Worm (Caenorhabditis elegans) whole organism, young adult: ENCODE results near the gene thoc-7.

Experiments
- B0261.1 ChIP-seq: sonication (generic microtip); optimal IDR thresholded peaks from 2 replicates; lab custom pipeline; 2016; ENCODE audit warnings: mild to moderate bottlenecking, missing genetic modification characterization, moderate library complexity, missing compliant biosample characterization
- C06A6.2 ChIP-seq: fragments of 200-800 bp; sonication (Bioruptor generic); conservative IDR thresholded peaks from 2 replicates; pipeline ENCODE4 v1.3.6; 2022; ENCODE audit warnings: missing genetic modification characterization, missing compliant biosample characterization
- F10E7.11 ChIP-seq: sonication (generic microtip); optimal IDR thresholded peaks from 2 replicates; lab custom pipeline; 2017; ENCODE audit warnings: mild to moderate bottlenecking, missing genetic modification characterization, moderate library complexity, missing compliant biosample characterization
- F22D6.2 ChIP-seq: sonication (generic microtip); optimal IDR thresholded peaks from 2 replicates; lab custom pipeline; 2016; ENCODE audit warnings: mild to moderate bottlenecking, missing genetic modification characterization, missing compliant biosample characterization
- F33H1.4 ChIP-seq: fragments of 200-800 bp; sonication (Bioruptor generic); IDR thresholded peaks from 2 replicates; pipeline ENCODE4 v1.3.6; 2022; ENCODE audit warnings: missing genetic modification reagents, missing genetic modification characterization, missing compliant biosample characterization
- F37B4.10 ChIP-seq: fragments of 200-800 bp; sonication (Bioruptor generic); IDR thresholded peaks from 2 replicates; pipeline ENCODE4 v1.3.6; 2022; ENCODE audit warnings: missing genetic modification characterization, missing compliant biosample characterization
- Y67H2A.10 ChIP-seq: fragments of 200-800 bp; sonication (Bioruptor generic); conservative IDR thresholded peaks from 2 replicates; pipeline ENCODE4 v1.3.6; 2022; ENCODE audit warnings: missing genetic modification reagents, missing genetic modification characterization, missing compliant biosample characterization
- Y79H2A.3 ChIP-seq: fragments of 200-800 bp; sonication (Bioruptor generic); conservative IDR thresholded peaks from 2 replicates; pipeline ENCODE4 v1.3.6; 2022; ENCODE audit warnings: missing genetic modification reagents, missing genetic modification characterization, missing compliant biosample characterization
- aptf-2 ChIP-seq: fragments of 200-800 bp; sonication (Bioruptor generic); conservative IDR thresholded peaks from 2 replicates; pipeline ENCODE4 v1.3.6; 2022; ENCODE audit warnings: missing genetic modification reagents, missing genetic modification characterization, missing compliant biosample characterization
- attf-6 ChIP-seq: fragments of 200-800 bp; sonication (Bioruptor generic); IDR thresholded peaks from 2 replicates; pipeline ENCODE4 v1.3.6; 2022; ENCODE audit warnings: missing genetic modification reagents, missing genetic modification characterization, missing compliant biosample characterization
- bed-1 ChIP-seq: fragments of 200-800 bp; sonication (Bioruptor generic); IDR thresholded peaks from 2 replicates; pipeline ENCODE4 v1.3.6; 2022; ENCODE audit warnings: missing genetic modification reagents, missing genetic modification characterization, missing compliant biosample characterization
- ceh-100 ChIP-seq: fragments of 200-800 bp; sonication (Bioruptor generic); IDR thresholded peaks from 2 replicates; pipeline ENCODE4 v1.3.6; 2022; ENCODE audit warnings: missing genetic modification reagents, missing genetic modification characterization, missing compliant biosample characterization
- chd-7 ChIP-seq: sonication (generic microtip); optimal IDR thresholded peaks from 2 replicates; lab custom pipeline; 2016; ENCODE audit warnings: mild to moderate bottlenecking, missing genetic modification characterization, moderate library complexity, missing compliant biosample characterization
- egl-18 ChIP-seq: fragments of 200-800 bp; sonication (Bioruptor generic); IDR thresholded peaks from 2 replicates; pipeline ENCODE4 v1.3.6; 2022; ENCODE audit warnings: missing genetic modification reagents, missing genetic modification characterization, missing compliant biosample characterization
- hmg-20 ChIP-seq: fragments of 200-800 bp; sonication (Bioruptor generic); IDR thresholded peaks from 2 replicates; pipeline ENCODE4 v1.3.6; 2022; ENCODE audit warnings: missing genetic modification reagents, missing genetic modification characterization, missing compliant biosample characterization
- hsf-1 ChIP-seq: fragments of 200-800 bp; sonication (Bioruptor generic); IDR thresholded peaks from 2 replicates; pipeline ENCODE4 v1.3.6; 2022; ENCODE audit warnings: missing genetic modification reagents, missing genetic modification characterization, missing compliant biosample characterization
- lag-1 ChIP-seq: fragments of 200-800 bp; sonication (Bioruptor generic); IDR thresholded peaks from 2 replicates; pipeline ENCODE4 v1.3.6; 2022; ENCODE audit warnings: missing genetic modification reagents, missing genetic modification characterization, missing compliant biosample characterization
- lin-54 ChIP-seq: fragments of 200-800 bp; sonication (Bioruptor generic); optimal IDR thresholded peaks from 2 replicates; lab custom pipeline; 2018; ENCODE audit warnings: mild to moderate bottlenecking, missing genetic modification characterization, missing compliant biosample characterization
- madf-6 ChIP-seq: fragments of 200-800 bp; sonication (Bioruptor generic); IDR thresholded peaks from 2 replicates; pipeline ENCODE4 v1.3.6; 2022; ENCODE audit warnings: missing genetic modification reagents, missing genetic modification characterization, missing compliant biosample characterization
- madf-8 ChIP-seq: fragments of 200-800 bp; sonication (Bioruptor generic); conservative IDR thresholded peaks from 2 replicates; pipeline ENCODE4 v1.3.6; 2022; ENCODE audit warnings: missing genetic modification reagents, missing genetic modification characterization, missing compliant biosample characterization
- nfya-2 ChIP-seq: fragments of 200-800 bp; sonication (Bioruptor generic); IDR thresholded peaks from 2 replicates; pipeline ENCODE4 v1.3.6; 2022; ENCODE audit warnings: missing genetic modification reagents, missing genetic modification characterization, missing compliant biosample characterization
- nhr-120 ChIP-seq: fragments of 200-800 bp; sonication (Bioruptor generic); IDR thresholded peaks from 2 replicates; pipeline ENCODE4 v1.3.6; 2022; ENCODE audit warnings: missing genetic modification characterization, missing compliant biosample characterization
- nhr-90 ChIP-seq: sonication (generic microtip); optimal IDR thresholded peaks from 2 replicates; lab custom pipeline; 2016; ENCODE audit warnings: missing genotype, mild to moderate bottlenecking, missing genetic modification characterization, missing compliant biosample characterization
- unc-62 ChIP-seq: fragments of 150-350 bp; optimal IDR thresholded peaks from 2 replicates; lab custom pipeline; 2014; ENCODE audit warnings: missing biosample characterization, missing genetic modification reagents, missing genetic modification characterization
- ztf-26 ChIP-seq: sonication (generic microtip); optimal IDR thresholded peaks from 2 replicates; lab custom pipeline; 2017; ENCODE audit warnings: missing genetic modification characterization, missing compliant biosample characterization
- ztf-28 ChIP-seq: fragments of 200-800 bp; sonication (Bioruptor generic); IDR thresholded peaks from 2 replicates; pipeline ENCODE4 v1.3.6; 2022; ENCODE audit warnings: missing genetic modification reagents, missing genetic modification characterization, missing compliant biosample characterization
- ztf-6 ChIP-seq: fragments of 200-800 bp; sonication (Bioruptor generic); IDR thresholded peaks from 2 replicates; pipeline ENCODE4 v1.3.6; 2022; ENCODE audit warnings: missing genetic modification reagents, missing genetic modification characterization, missing compliant biosample characterization

Gene thoc-7

ce11 chrIV:13919207-13919759, 36.7 kb downstream of the thoc-7 start (continued):
- no peak for TF ChIP-seq nhr-90 (tag; lab: Kevin White, UChicago)
- TF ChIP-seq F22D6.2 (tag; lab: Kevin White, UChicago), result peak; percentile 18
- TF ChIP-seq ztf-26 (tag; lab: Kevin White, UChicago), result peak; percentile 74
- no peak for TF ChIP-seq ceh-100
- TF ChIP-seq ztf-6 (GFP tag; lab: Robert Waterston, UW), result no peak
- no peak for TF ChIP-seq madf-6 (GFP tag; lab: Robert Waterston, UW)
- peak; percentile 77 for TF ChIP-seq C06A6.2 (GFP tag; lab: Robert Waterston, UW)
- peak; percentile 26 for TF ChIP-seq unc-62 (GFP tag; lab: Kevin White, UChicago)
- TF ChIP-seq chd-7 (tag; lab: Kevin White, UChicago), result no peak
- peak; percentile 39 for TF ChIP-seq lin-54 (GFP tag; lab: Kevin White, UChicago)

ce11 chrIV:13920974-13921373, 38.4 kb downstream of the thoc-7 start:
- TF ChIP-seq attf-6 (GFP tag; lab: Robert Waterston, UW), result peak; percentile 81
- TF ChIP-seq, all 124 proteins: peak for 1; not testable (repeated sequence) for 123

ce11 chrIV:13922289-13922688, 39.8 kb downstream of the thoc-7 start:
- peak; percentile 86 for TF ChIP-seq attf-6 (GFP tag; lab: Robert Waterston, UW)
- peak; percentile 76 for TF ChIP-seq F33H1.4 (GFP tag; lab: Robert Waterston, UW)
- peak; percentile 27; the same call in 1 of the 2 replicates for TF ChIP-seq madf-8 (GFP tag; lab: Robert Waterston, UW)
- TF ChIP-seq aptf-2 (GFP tag; lab: Robert Waterston, UW), result peak; percentile 69
- TF ChIP-seq lag-1, result 0 out of 2 replicates have a peak, but pooled peaks have one; percentile 80
- TF ChIP-seq ztf-6 (GFP tag; lab: Robert Waterston, UW), result peak; percentile 78
- TF ChIP-seq nfya-2 (GFP tag; lab: Robert Waterston, UW), result peak; percentile 92; the same call in 1 of the 2 replicates
- TF ChIP-seq F37B4.10 (GFP tag; lab: Robert Waterston, UW), result peak; percentile 94; the same call in 1 of the 2 replicates
- 0 out of 2 replicates have a peak, but pooled peaks have one; percentile 66 for TF ChIP-seq egl-18 (GFP tag; lab: Robert Waterston, UW)
- TF ChIP-seq hmg-20 (GFP tag; lab: Robert Waterston, UW), result peak; percentile 64
- 0 out of 2 replicates have a peak, but pooled peaks have one; percentile 45 for TF ChIP-seq Y67H2A.10
- TF ChIP-seq nhr-120 (GFP tag; lab: Robert Waterston, UW), result peak; percentile 91; the same call in 1 of the 2 replicates
- peak; percentile 95 for TF ChIP-seq bed-1 (GFP tag; lab: Robert Waterston, UW)

ce11 chrIV:13927641-13928040, 45.1 kb downstream of the thoc-7 start:
- TF ChIP-seq Y79H2A.3 (GFP tag; lab: Robert Waterston, UW) (no peak), B0261.1 (tag; lab: Kevin White, UChicago) (no peak), madf-8 (GFP tag; lab: Robert Waterston, UW) (no peak), ztf-28 (GFP tag; lab: Robert Waterston, UW) (no peak), F10E7.11 (tag; lab: Kevin White, UChicago) (no peak), attf-6 (GFP tag; lab: Robert Waterston, UW) (0 out of 2 replicates have a peak, but pooled peaks have one; percentile 36)

- TF ChIP-seq hsf-1 (GFP tag; lab: Robert Waterston, UW), result peak; percentile 90
Measured at ce11 chrIV:13929558-13929957, 47.0 kb downstream of the thoc-7 start.
